Worm (Caenorhabditis elegans) whole organism, L1 larva: ENCODE results near the gene R09H10.6.

Experiments
- C04F5.9 ChIP-seq: sonication (generic microtip); optimal IDR thresholded peaks from 2 replicates; lab custom pipeline; 2016; ENCODE audit warnings: missing genetic modification characterization, missing compliant biosample characterization
- elt-3 ChIP-seq, 6 experiments: fragments of 150-350 bp in 1 of 6; sonication (generic microtip); optimal IDR thresholded peaks; 2 replicates each; lab custom pipeline; 2017 to 2018; ENCODE audit warnings: missing biosample characterization in 6 of 6, missing genetic modification characterization in 6 of 6, inconsistent platforms in 1 of 6
- fos-1 ChIP-seq: fragments of 150-350 bp; optimal IDR thresholded peaks from 2 replicates; lab custom pipeline; 2014; ENCODE audit warnings: missing biosample characterization, missing genetic modification characterization
- hlh-17 ChIP-seq: fragments of 200-800 bp; sonication (Bioruptor generic); optimal IDR thresholded peaks from 2 replicates; lab custom pipeline; 2018; ENCODE audit warnings: missing genetic modification characterization, mild to moderate bottlenecking, missing compliant biosample characterization, moderate library complexity, borderline replicate concordance
- hpl-2 ChIP-seq: fragments of 150-350 bp; optimal IDR thresholded peaks from 2 replicates; lab custom pipeline; 2014; ENCODE audit warnings: missing biosample characterization, missing genetic modification reagents, missing genetic modification characterization
- nhr-11 ChIP-seq: fragments of 150-350 bp; optimal IDR thresholded peaks from 2 replicates; lab custom pipeline; 2014; ENCODE audit warnings: missing biosample characterization, missing genetic modification characterization
- nhr-12 ChIP-seq: sonication (generic microtip); optimal IDR thresholded peaks from 2 replicates; lab custom pipeline; 2017; ENCODE audit warnings: missing biosample characterization, missing genetic modification characterization
- nhr-28 ChIP-seq: fragments of 150-350 bp; optimal IDR thresholded peaks from 2 replicates; lab custom pipeline; 2014; ENCODE audit warnings: missing biosample characterization, missing genetic modification characterization
- nhr-76 ChIP-seq: sonication (generic microtip); optimal IDR thresholded peaks from 2 replicates; lab custom pipeline; 2017; ENCODE audit warnings: missing biosample characterization, missing genetic modification characterization
- nhr-77 ChIP-seq: fragments of 150-350 bp; optimal IDR thresholded peaks from 2 replicates; lab custom pipeline; 2014; ENCODE audit warnings: missing biosample characterization, missing genetic modification characterization
- snpc-4 ChIP-seq: fragments of 150-350 bp; optimal IDR thresholded peaks from 2 replicates; lab custom pipeline; 2014; ENCODE audit warnings: missing biosample characterization, missing genetic modification characterization
- sup-37 ChIP-seq: fragments of 200-800 bp; sonication (Bioruptor generic); optimal IDR thresholded peaks from 2 replicates; lab custom pipeline; 2018; ENCODE audit warnings: mild to moderate bottlenecking, missing genetic modification characterization, missing compliant biosample characterization
- unc-62 ChIP-seq: fragments of 150-350 bp; optimal IDR thresholded peaks from 2 replicates; lab custom pipeline; 2014; ENCODE audit warnings: missing biosample characterization, missing genetic modification reagents, missing genetic modification characterization
- zip-4 ChIP-seq: fragments of 200-800 bp; sonication (Bioruptor generic); optimal IDR thresholded peaks from 2 replicates; lab custom pipeline; 2018; ENCODE audit warnings: mild to moderate bottlenecking, missing genetic modification characterization, moderate library complexity, missing compliant biosample characterization

DNA sequence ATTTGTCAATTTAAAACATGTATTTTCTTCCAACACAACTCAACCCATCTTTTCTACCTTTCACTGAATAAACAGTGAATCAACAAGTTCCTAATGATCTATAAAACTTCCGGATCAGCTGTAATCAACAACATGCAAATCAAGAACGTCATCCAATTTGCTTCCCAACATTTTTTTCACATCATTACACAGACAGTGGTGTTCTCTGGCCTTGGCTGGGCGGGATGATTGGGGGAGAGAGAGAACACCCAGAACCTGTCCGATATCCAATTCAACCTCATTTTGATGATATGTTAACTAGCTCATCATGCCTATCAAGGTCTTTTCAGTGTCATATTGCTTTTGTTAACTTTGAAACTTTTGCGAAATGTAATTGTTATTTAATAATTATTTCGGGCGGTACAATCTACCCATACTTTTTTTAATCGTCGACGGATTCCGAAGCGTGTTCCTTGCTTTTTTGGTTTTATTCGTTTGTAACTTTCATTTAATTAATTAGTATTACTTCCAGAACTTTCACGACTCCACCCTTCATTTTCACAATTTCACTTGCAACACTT is 6.6 kb downstream of the R09H10.6 start, which contains the start of gene ptr-14:
- no peak for TF ChIP-seq snpc-4 (tag; lab: Kevin White, UChicago)
- TF ChIP-seq C04F5.9 (tag; lab: Kevin White, UChicago) = no peak
- no peak for TF ChIP-seq nhr-76 (tag; lab: Kevin White, UChicago)
- TF ChIP-seq nhr-77 (tag; lab: Kevin White, UChicago) = no peak
- TF ChIP-seq nhr-28 (tag; lab: Kevin White, UChicago) = no peak
- TF ChIP-seq fos-1 = no peak
- TF ChIP-seq hpl-2 (GFP tag; lab: Kevin White, UChicago) = no peak
- no peak for TF ChIP-seq sup-37 (GFP tag; lab: Kevin White, UChicago)
- TF ChIP-seq unc-62 (GFP tag; lab: Kevin White, UChicago) = no peak
- no peak for TF ChIP-seq nhr-12 (tag; lab: Kevin White, UChicago)
- TF ChIP-seq nhr-11 (tag; lab: Kevin White, UChicago) = no peak
- no peak for TF ChIP-seq hlh-17 (GFP tag; lab: Kevin White, UChicago)
- no peak for TF ChIP-seq elt-3 (tag; optimal IDR thresholded peaks at IDR 0.05; lab: Kevin White, UChicago)
- TF ChIP-seq zip-4 (GFP tag; lab: Kevin White, UChicago) = no peak
